Worm (Caenorhabditis elegans) whole organism, L2 larva: ENCODE results near the gene ptr-1.

ENCODE experiments used
- Y55F3AM.14 ChIP-seq: fragments of 200-800 bp; sonication (Bioruptor generic); optimal IDR thresholded peaks from 2 replicates; lab custom pipeline; 2018; ENCODE audit warnings: mild to moderate bottlenecking, missing genetic modification characterization, missing compliant biosample characterization
- elt-3 ChIP-seq: sonication (generic microtip); optimal IDR thresholded peaks from 2 replicates; lab custom pipeline; 2017; ENCODE audit warnings: missing biosample characterization, missing genetic modification characterization
- mab-5 ChIP-seq: fragments of 150-350 bp; optimal IDR thresholded peaks from 2 replicates; lab custom pipeline; 2014; ENCODE audit warnings: missing biosample characterization, missing genetic modification characterization
- ztf-4 ChIP-seq: fragments of 150-350 bp; optimal IDR thresholded peaks from 2 replicates; lab custom pipeline; 2014; ENCODE audit warnings: missing biosample characterization, missing genetic modification characterization

ptr-1 gene

ce11 chrV:9128562-9128961 is 53.0 kb downstream of the ptr-1 start (continued):
- no peak for TF ChIP-seq elt-3 (tag; lab: Kevin White, UChicago)
- no peak for TF ChIP-seq Y55F3AM.14 (GFP tag; lab: Kevin White, UChicago)
- no peak for TF ChIP-seq mab-5 (tag; lab: Kevin White, UChicago)
- TF ChIP-seq ztf-4 (tag; lab: Kevin White, UChicago), result no peak
